Worm (Caenorhabditis elegans) whole organism, L3 larva: Measurements from ENCODE around the gene php-3.

Experiments used
- ZK546.5 ChIP-seq: sonication (generic microtip); optimal IDR thresholded peaks from 2 replicates; lab custom pipeline; 2017; ENCODE audit warnings: missing biosample characterization, missing genetic modification characterization
- ceh-82 ChIP-seq: fragments of 150-350 bp; optimal IDR thresholded peaks from 2 replicates; lab custom pipeline; 2014; ENCODE audit warnings: missing biosample characterization, missing genetic modification characterization
- ceh-9 ChIP-seq: sonication (generic microtip); optimal IDR thresholded peaks from 2 replicates; lab custom pipeline; 2018; ENCODE audit warnings: missing biosample characterization, missing genetic modification characterization
- egl-27 ChIP-seq: sonication (generic microtip); optimal IDR thresholded peaks from 4 replicates; lab custom pipeline; 2017; ENCODE audit warnings: missing biosample characterization, missing genetic modification reagents, missing genetic modification characterization
- egl-5 ChIP-seq: fragments of 150-350 bp; optimal IDR thresholded peaks from 2 replicates; lab custom pipeline; 2017; ENCODE audit warnings: missing biosample characterization, missing genetic modification reagents, missing genetic modification characterization, inconsistent platforms
- elt-1 ChIP-seq: fragments of 150-350 bp; optimal IDR thresholded peaks from 2 replicates; lab custom pipeline; 2014; ENCODE audit warnings: missing biosample characterization, missing genetic modification characterization
- elt-3 ChIP-seq, 3 experiments: fragments of 150-350 bp in 1 of 3; sonication (generic microtip) in 2 of 3; optimal IDR thresholded peaks; 2 replicates in 2 of 3; 4 replicates in 1 of 3; lab custom pipeline; 2014 to 2017; ENCODE audit warnings: missing biosample characterization in 3 of 3, missing genetic modification characterization in 3 of 3
- eor-1 ChIP-seq, 2 experiments: fragments of 150-350 bp; optimal IDR thresholded peaks; 2 replicates each; lab custom pipeline; 2014 to 2018; ENCODE audit warnings: missing biosample characterization in 2 of 2, missing genetic modification characterization in 2 of 2
- hmg-11 ChIP-seq: sonication (generic microtip); optimal IDR thresholded peaks from 2 replicates; lab custom pipeline; 2016; ENCODE audit warnings: missing genetic modification characterization, missing compliant biosample characterization
- jun-1 ChIP-seq: fragments of 150-350 bp; optimal IDR thresholded peaks from 2 replicates; lab custom pipeline; 2014; ENCODE audit warnings: missing biosample characterization, missing genetic modification reagents, missing genetic modification characterization
- lin-15B ChIP-seq: fragments of 150-350 bp; optimal IDR thresholded peaks from 2 replicates; lab custom pipeline; 2014; ENCODE audit warnings: missing biosample characterization, missing genetic modification characterization
- lin-39 ChIP-seq: fragments of 150-350 bp; optimal IDR thresholded peaks from 2 replicates; lab custom pipeline; 2018; ENCODE audit warnings: missing biosample characterization, missing genetic modification reagents, missing genetic modification characterization
- mml-1 ChIP-seq: fragments of 150-350 bp; sonication (generic microtip); optimal IDR thresholded peaks from 3 replicates; lab custom pipeline; 2014; ENCODE audit warnings: missing biosample characterization, missing genetic modification characterization
- nfya-1 ChIP-seq: sonication (generic microtip); optimal IDR thresholded peaks from 2 replicates; lab custom pipeline; 2017; ENCODE audit warnings: missing genetic modification characterization, mild to moderate bottlenecking, missing compliant biosample characterization, antibody characterized with exemption, moderate library complexity; ENCODE audit not compliant: insufficient read depth
- nhr-11 ChIP-seq: fragments of 150-350 bp; optimal IDR thresholded peaks from 2 replicates; lab custom pipeline; 2014; ENCODE audit warnings: missing biosample characterization, missing genetic modification characterization
- nhr-237 ChIP-seq: fragments of 150-350 bp; optimal IDR thresholded peaks from 2 replicates; lab custom pipeline; 2014; ENCODE audit warnings: missing biosample characterization, missing genetic modification characterization
- nhr-25 ChIP-seq: sonication (generic microtip); optimal IDR thresholded peaks from 2 replicates; lab custom pipeline; 2017; ENCODE audit warnings: missing biosample characterization, missing genetic modification characterization
- nhr-28 ChIP-seq: fragments of 150-350 bp; optimal IDR thresholded peaks from 2 replicates; lab custom pipeline; 2014; ENCODE audit warnings: missing biosample characterization, missing genetic modification characterization
- nhr-43 ChIP-seq: sonication (generic microtip); optimal IDR thresholded peaks from 2 replicates; lab custom pipeline; 2016; ENCODE audit warnings: mild to moderate bottlenecking, missing genetic modification characterization, missing compliant biosample characterization; ENCODE audit not compliant: poor library complexity, severe bottlenecking
- nhr-67 ChIP-seq: fragments of 150-350 bp; optimal IDR thresholded peaks from 2 replicates; lab custom pipeline; 2014; ENCODE audit warnings: missing biosample characterization, missing genetic modification characterization
- nhr-76 ChIP-seq: fragments of 150-350 bp; sonication (generic microtip); optimal IDR thresholded peaks from 5 replicates; lab custom pipeline; 2014; ENCODE audit warnings: missing biosample characterization, missing genetic modification characterization
- nhr-77 ChIP-seq: fragments of 150-350 bp; optimal IDR thresholded peaks from 2 replicates; lab custom pipeline; 2014; ENCODE audit warnings: missing biosample characterization, missing genetic modification characterization
- pha-4 ChIP-seq: fragments of 150-350 bp; optimal IDR thresholded peaks from 2 replicates; lab custom pipeline; 2014; ENCODE audit warnings: missing biosample characterization, missing genetic modification reagents, missing genetic modification characterization
- pqm-1 ChIP-seq: fragments of 150-350 bp; optimal IDR thresholded peaks from 2 replicates; lab custom pipeline; 2017; ENCODE audit warnings: missing biosample characterization, missing genetic modification characterization, inconsistent platforms
- skn-1 ChIP-seq: fragments of 150-350 bp; optimal IDR thresholded peaks from 2 replicates; lab custom pipeline; 2014; ENCODE audit warnings: missing biosample characterization, missing genetic modification characterization
- tbx-2 ChIP-seq: sonication (generic microtip); optimal IDR thresholded peaks from 2 replicates; lab custom pipeline; 2016; ENCODE audit warnings: mild to moderate bottlenecking, missing genetic modification characterization, missing compliant biosample characterization
- unc-62 ChIP-seq: fragments of 150-350 bp; sonication (generic microtip); optimal IDR thresholded peaks from 4 replicates; lab custom pipeline; 2014; ENCODE audit warnings: missing biosample characterization, missing genetic modification reagents, missing genetic modification characterization
- zag-1 ChIP-seq: fragments of 150-350 bp; optimal IDR thresholded peaks from 2 replicates; lab custom pipeline; 2014; ENCODE audit warnings: missing biosample characterization, missing genetic modification characterization
- ztf-11 ChIP-seq: fragments of 150-350 bp; optimal IDR thresholded peaks from 2 replicates; lab custom pipeline; 2014; ENCODE audit warnings: missing biosample characterization, missing genetic modification characterization
- ztf-4 ChIP-seq: fragments of 150-350 bp; optimal IDR thresholded peaks from 2 replicates; lab custom pipeline; 2014; ENCODE audit warnings: missing biosample characterization, missing genetic modification characterization

The php-3 gene

DNA sequence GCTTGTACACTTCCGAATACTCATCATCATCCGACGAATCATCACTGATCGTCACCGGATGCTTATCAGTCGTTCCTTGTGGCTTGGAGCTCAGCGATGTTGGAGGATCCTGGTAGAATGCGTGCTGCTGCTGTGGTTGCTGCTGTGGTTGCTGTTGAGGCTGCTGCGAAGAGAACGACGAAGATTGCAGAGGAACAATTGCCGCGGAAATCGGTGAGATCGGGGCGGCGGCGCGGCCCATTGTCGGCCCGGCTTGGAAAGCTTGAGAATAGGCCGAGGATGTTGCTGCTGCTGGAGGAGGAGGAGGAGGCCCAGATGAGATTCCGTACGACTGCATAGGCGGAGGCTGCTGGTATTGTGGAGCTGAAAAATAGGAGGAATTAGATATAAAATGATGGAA, 43.0 kb downstream of the php-3 start:
- no peak for TF ChIP-seq nfya-1 (tag; lab: Kevin White, UChicago)
- no peak for TF ChIP-seq nhr-43
- no peak for TF ChIP-seq lin-39 (tag; lab: Kevin White, UChicago)
- TF ChIP-seq mml-1 (tag; lab: Kevin White, UChicago): no peak
- TF ChIP-seq unc-62 (GFP tag; lab: Kevin White, UChicago): no peak
- no peak for TF ChIP-seq tbx-2 (tag; lab: Kevin White, UChicago)
- TF ChIP-seq nhr-237: no peak
- TF ChIP-seq nhr-77 (tag; lab: Kevin White, UChicago): no peak
- TF ChIP-seq elt-3 (tag; optimal IDR thresholded peaks at IDR 0.05; lab: Kevin White, UChicago): no peak
- TF ChIP-seq nhr-11 (tag; lab: Kevin White, UChicago): no peak
- TF ChIP-seq skn-1 (tag; lab: Kevin White, UChicago): no peak
- no peak for TF ChIP-seq ZK546.5 (tag; lab: Kevin White, UChicago)
- TF ChIP-seq ceh-82 (tag; lab: Kevin White, UChicago): no peak
- no peak for TF ChIP-seq ztf-4 (tag; lab: Kevin White, UChicago)
- no peak for TF ChIP-seq nhr-28 (tag; lab: Kevin White, UChicago)
- no peak for TF ChIP-seq nhr-25 (tag; lab: Kevin White, UChicago)
- no peak for TF ChIP-seq ztf-11 (tag; lab: Kevin White, UChicago)
- no peak for TF ChIP-seq jun-1 (tag; lab: Kevin White, UChicago)

DNA sequence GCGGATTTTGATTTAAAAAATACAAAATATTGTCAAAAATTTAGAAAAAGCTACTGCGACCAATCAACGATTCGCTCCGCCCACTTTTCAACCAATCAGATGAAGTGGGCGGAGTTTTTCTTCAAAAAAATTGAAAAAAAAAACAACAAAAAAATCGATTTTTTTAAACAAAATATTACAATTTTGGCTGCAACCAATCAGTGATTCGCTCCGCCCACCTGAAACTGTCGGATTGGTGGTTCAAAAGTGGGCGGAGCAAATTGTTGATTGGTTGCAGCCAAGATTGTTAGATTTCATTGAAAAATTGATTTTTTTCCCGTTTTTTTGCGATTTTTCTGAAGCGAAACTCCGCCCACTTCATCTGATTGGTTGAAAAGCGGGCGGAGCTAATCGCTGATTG, 44.1 kb downstream of the php-3 start:
- TF ChIP-seq lin-15B (tag; lab: Kevin White, UChicago) (no peak), nfya-1 (tag; lab: Kevin White, UChicago) (peak; percentile 86)

DNA sequence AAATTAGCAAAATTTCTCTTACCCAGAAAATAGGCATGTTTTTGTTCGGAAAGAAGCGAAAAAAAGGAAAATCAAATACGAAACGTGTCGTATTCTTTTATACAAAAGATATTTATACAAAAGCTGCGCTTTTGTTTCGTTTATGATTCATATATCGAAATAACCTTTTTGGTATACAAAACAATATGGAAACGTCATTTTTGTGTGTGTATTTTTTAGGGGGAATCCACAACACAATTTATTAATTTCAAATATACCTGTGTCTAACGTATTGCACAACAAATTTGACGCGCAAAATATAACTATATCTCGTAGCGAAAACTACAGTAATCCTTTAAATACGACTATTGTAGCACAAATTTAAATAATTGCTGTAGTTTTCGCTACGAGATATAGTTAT, 46.7 kb downstream of the php-3 start, which contains the start of gene Y79H2A.2:
Gene Y79H2A.2, minus strand, starts transcription at position 101 of the 400 bp plus-strand sequence.
- TF ChIP-seq pqm-1 (tag; lab: Kevin White, UChicago) (no peak), tbx-2 (tag; lab: Kevin White, UChicago) (no peak), eor-1 (tag; optimal IDR thresholded peaks at IDR 0.05; lab: Kevin White, UChicago) (no peak), pha-4 (tag; lab: Kevin White, UChicago) (no peak), unc-62 (GFP tag; lab: Kevin White, UChicago) (no peak), egl-5 (tag; lab: Kevin White, UChicago) (no peak), egl-27 (no peak), zag-1 (tag; lab: Kevin White, UChicago) (no peak), hmg-11 (tag; lab: Kevin White, UChicago) (no peak), nhr-237 (no peak), ceh-9 (no peak), nhr-76 (tag; lab: Kevin White, UChicago) (no peak), elt-1 (tag; lab: Kevin White, UChicago) (no peak), skn-1 (tag; lab: Kevin White, UChicago) (no peak), nhr-67 (tag; lab: Kevin White, UChicago) (no peak), elt-3 (tag; optimal IDR thresholded peaks at IDR 0.05; lab: Kevin White, UChicago) (no peak), ztf-4 (tag; lab: Kevin White, UChicago) (no peak)

DNA sequence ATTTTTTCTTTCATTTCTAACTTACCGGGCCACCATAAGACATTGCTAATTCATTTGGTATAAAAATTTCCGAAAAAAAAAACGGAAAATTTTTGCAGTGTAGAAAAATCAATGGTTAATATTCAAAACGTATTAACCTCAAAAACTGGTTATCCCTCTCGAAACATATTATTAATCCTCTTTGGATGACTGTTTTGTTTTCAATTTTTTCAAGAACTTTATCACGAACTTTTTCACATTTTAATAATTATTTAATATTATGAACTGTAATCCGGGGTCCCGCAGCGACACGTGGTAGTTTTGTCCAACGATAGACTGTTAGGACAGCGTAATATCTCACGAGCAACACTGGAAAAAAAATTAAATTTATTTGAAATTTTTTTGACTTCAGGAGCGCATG, 48.6 kb downstream of the php-3 start, which contains the start of gene Y79H2A.12:
Gene Y79H2A.12, minus strand, starts transcription at position 101 of the 400 bp plus-strand sequence.
- TF ChIP-seq ceh-82 (tag; lab: Kevin White, UChicago) (no peak), egl-5 (tag; lab: Kevin White, UChicago) (no peak), nhr-25 (tag; lab: Kevin White, UChicago) (no peak)
